Fruit fly (Drosophila melanogaster): ENCODE data around the gene Ama.

The Ama gene

dm6 chr3R:6791189-6791886 is 28.9 kb downstream of the Ama start, which contains the start of gene Dfd (continued):
- TF ChIP-seq CG5953 (GFP tag; IDR thresholded peaks at IDR 0.05) (peak; percentile 24; the same call in 1 of the 2 replicates), CG2120 (GFP tag; optimal IDR thresholded peaks at IDR 0.05) (peak; percentile 35), sob (GFP tag; IDR thresholded peaks at IDR 0.05) (no peak; the same call in 1 of the 2 replicates), CG15696 (tag; optimal IDR thresholded peaks at IDR 0.05) (peak; percentile 27), tup (GFP tag; optimal IDR thresholded peaks at IDR 0.05) (no peak), CG32772 (GFP tag; IDR thresholded peaks at IDR 0.05) (0 out of 2 replicates have a peak, but pooled peaks have one; percentile 28), Fer1 (GFP tag; optimal IDR thresholded peaks at IDR 0.05) (no peak), NK7.1 (GFP tag; optimal IDR thresholded peaks at IDR 0.05) (no peak), CG8290 (GFP tag; optimal IDR thresholded peaks at IDR 0.05) (no peak), CG8290 (tag; optimal IDR thresholded peaks at IDR 0.05) (no peak), Ptx1 (GFP tag; IDR thresholded peaks at IDR 0.05) (peak; percentile 64; the same call in 1 of the 2 replicates), ttk (GFP tag; IDR thresholded peaks at IDR 0.05) (peak; percentile 40; the same call in 1 of the 2 replicates), PHDP (tag; optimal IDR thresholded peaks at IDR 0.05) (no peak), Meics (GFP tag; optimal IDR thresholded peaks at IDR 0.05) (peak; percentile 62), GATAe (GFP tag; conservative IDR thresholded peaks at IDR 0.05) (no peak), ewg (GFP tag; optimal IDR thresholded peaks at IDR 0.05) (peak; percentile 94), ERR (GFP tag; optimal IDR thresholded peaks at IDR 0.05) (no peak), vvl (GFP tag; IDR thresholded peaks at IDR 0.05) (no peak; the same call in 1 of the 2 replicates), gcm2 (GFP tag; optimal IDR thresholded peaks at IDR 0.05) (no peak), CG13624 (GFP tag; optimal IDR thresholded peaks at IDR 0.05) (no peak), CG15073 (GFP tag; optimal IDR thresholded peaks at IDR 0.05) (peak; percentile 99), CG15269 (tag; optimal IDR thresholded peaks at IDR 0.05) (no peak), toy (GFP tag; IDR thresholded peaks at IDR 0.05) (no peak), klu (GFP tag; IDR thresholded peaks at IDR 0.05) (no peak), TFAM (GFP tag; optimal IDR thresholded peaks at IDR 0.05) (no peak), Vsx1 (GFP tag; optimal IDR thresholded peaks at IDR 0.05) (no peak), gro (GFP tag; optimal IDR thresholded peaks at IDR 0.05) (no peak), CG7928 (GFP tag; optimal IDR thresholded peaks at IDR 0.05) (no peak), dysf (GFP tag; IDR thresholded peaks at IDR 0.05) (peak; percentile 60; the same call in 2 of the 3 replicates), CG8478 (optimal IDR thresholded peaks at IDR 0.05) (peak; percentile 90), sisA (GFP tag; IDR thresholded peaks at IDR 0.05) (peak; percentile 31; the same call in 1 of the 2 replicates), CG6254 (GFP tag; optimal IDR thresholded peaks at IDR 0.05) (peak; percentile 0), maf-S (GFP tag; optimal IDR thresholded peaks at IDR 0.05) (no peak), CoRest (tag; optimal IDR thresholded peaks at IDR 0.05) (peak; percentile 76), pfk (GFP tag; optimal IDR thresholded peaks at IDR 0.05) (no peak), CG4617 (GFP tag; optimal IDR thresholded peaks at IDR 0.05; ENCODE audit: borderline replicate concordance) (no peak), CG6791 (GFP tag; IDR thresholded peaks at IDR 0.05; ENCODE audit: partially characterized antibody) (peak; percentile 50; the same call in 1 of the 3 replicates), CG13424 (tag; optimal IDR thresholded peaks at IDR 0.05) (peak; percentile 60), CG7786 (GFP tag; optimal IDR thresholded peaks at IDR 0.05) (no peak), oc (tag; optimal IDR thresholded peaks at IDR 0.05) (peak; percentile 74), caup (GFP tag; optimal IDR thresholded peaks at IDR 0.05; ENCODE audit: severe bottlenecking) (peak; percentile 10), CG18619 (GFP tag; optimal IDR thresholded peaks at IDR 0.05) (peak; percentile 49), HmgZ (tag; optimal IDR thresholded peaks at IDR 0.05) (peak; percentile 32), CG12659 (GFP tag; optimal IDR thresholded peaks at IDR 0.05) (no peak), trh (GFP tag; optimal IDR thresholded peaks at IDR 0.05) (no peak), Ada2b (GFP tag; IDR thresholded peaks at IDR 0.05) (peak; percentile 53), CG12104 (GFP tag; optimal IDR thresholded peaks at IDR 0.05) (peak; percentile 29), ara (GFP tag; IDR thresholded peaks at IDR 0.05) (peak; percentile 59; the same call in 1 of the 2 replicates), pho (GFP tag; optimal IDR thresholded peaks at IDR 0.05) (peak; percentile 45), HLH3B (GFP tag; IDR thresholded peaks at IDR 0.05) (peak; percentile 55)

Measured in whole organism, embryonic.